Fruit fly (Drosophila melanogaster) whole organism, embryonic: ENCODE results near the gene WASp.

ENCODE experiments used
- Aef1 ChIP-seq: fragments of 200-800 bp; sonication (Bioruptor generic); IDR thresholded peaks from 3 replicates; pipeline ENCODE4 v1.3.6; 2022; ENCODE audit warnings: missing biosample characterization, missing genetic modification characterization
- Blimp-1 ChIP-seq: fragments of 200-800 bp; sonication (Bioruptor generic); optimal IDR thresholded peaks from 3 replicates; lab custom pipeline; 2018; ENCODE audit warnings: missing biosample characterization, missing genetic modification characterization, mild to moderate bottlenecking, moderate library complexity, missing genetic modification reagents
- BtbVII ChIP-seq: fragments of 200-800 bp; sonication (Bioruptor generic); optimal IDR thresholded peaks from 3 replicates; lab custom pipeline; 2017; ENCODE audit warnings: missing biosample characterization, mild to moderate bottlenecking, missing genetic modification characterization
- C15 ChIP-seq: fragments of 200-800 bp; sonication (Bioruptor generic); IDR thresholded peaks from 3 replicates; pipeline ENCODE4 v1.3.6; 2022; ENCODE audit warnings: missing biosample characterization, missing genetic modification characterization
- CG10321 ChIP-seq: fragments of 200-800 bp; sonication (Bioruptor generic); IDR thresholded peaks from 2 replicates; pipeline ENCODE4 v1.3.6; 2022; ENCODE audit warnings: missing biosample characterization, missing genetic modification characterization
- CG10959 ChIP-seq: fragments of 200-800 bp; sonication (Bioruptor generic); IDR thresholded peaks from 2 replicates; pipeline ENCODE4 v1.3.6; 2022; ENCODE audit warnings: missing biosample characterization, missing genetic modification characterization
- CG12104 ChIP-seq: fragments of 200-800 bp; sonication (Bioruptor generic); optimal IDR thresholded peaks from 3 replicates; lab custom pipeline; 2016; ENCODE audit warnings: missing biosample characterization, missing genetic modification characterization
- CG12219 ChIP-seq: fragments of 200-800 bp; sonication (Bioruptor generic); optimal IDR thresholded peaks from 3 replicates; lab custom pipeline; 2018; ENCODE audit warnings: missing biosample characterization, mild to moderate bottlenecking, missing genetic modification characterization
- CG1233 ChIP-seq: fragments of 200-800 bp; sonication (Bioruptor generic); optimal IDR thresholded peaks from 4 replicates; lab custom pipeline; 2018; ENCODE audit warnings: missing biosample characterization, mild to moderate bottlenecking, missing genetic modification characterization
- CG15601 ChIP-seq: fragments of 200-800 bp; sonication (Bioruptor generic); optimal IDR thresholded peaks from 3 replicates; lab custom pipeline; 2019; ENCODE audit warnings: missing biosample characterization, mild to moderate bottlenecking, missing genetic modification characterization, moderate library complexity
- CG17912 ChIP-seq: fragments of 200-800 bp; sonication (Bioruptor generic); optimal IDR thresholded peaks from 2 replicates; lab custom pipeline; 2018; ENCODE audit warnings: missing biosample characterization, mild to moderate bottlenecking, missing genetic modification characterization
- CG2116 ChIP-seq: fragments of 200-800 bp; sonication (Bioruptor generic); optimal IDR thresholded peaks from 3 replicates; lab custom pipeline; 2018; ENCODE audit warnings: missing biosample characterization, mild to moderate bottlenecking, missing genetic modification characterization
- CG31388 ChIP-seq: fragments of 200-800 bp; sonication (Bioruptor generic); optimal IDR thresholded peaks from 2 replicates; lab custom pipeline; 2016; ENCODE audit warnings: missing biosample characterization, missing genetic modification characterization
- CG31441 ChIP-seq: fragments of 200-800 bp; sonication (Bioruptor generic); IDR thresholded peaks from 2 replicates; pipeline ENCODE4 v1.3.6; 2022; ENCODE audit warnings: missing biosample characterization, missing genetic modification characterization
- CG33213 ChIP-seq: fragments of 200-800 bp; sonication (Bioruptor generic); optimal IDR thresholded peaks from 3 replicates; lab custom pipeline; 2016; ENCODE audit warnings: missing biosample characterization, missing genetic modification characterization
- CG3847 ChIP-seq: fragments of 200-800 bp; sonication (Bioruptor generic); IDR thresholded peaks from 2 replicates; pipeline ENCODE4 v1.3.6; 2022; ENCODE audit warnings: missing biosample characterization, missing genetic modification characterization
- CG4820 ChIP-seq: fragments of 200-800 bp; sonication (Bioruptor generic); optimal IDR thresholded peaks from 3 replicates; lab custom pipeline; 2016; ENCODE audit warnings: missing biosample characterization, missing genetic modification characterization
- CG8089 ChIP-seq: fragments of 200-800 bp; sonication (Bioruptor generic); optimal IDR thresholded peaks from 3 replicates; lab custom pipeline; 2016; ENCODE audit warnings: missing biosample characterization, missing genetic modification characterization
- CG8944 ChIP-seq: fragments of 200-800 bp; sonication (Bioruptor generic); optimal IDR thresholded peaks from 3 replicates; lab custom pipeline; 2016; ENCODE audit warnings: missing biosample characterization, missing genetic modification characterization
- CG9215 ChIP-seq: fragments of 200-800 bp; sonication (Bioruptor generic); IDR thresholded peaks from 2 replicates; pipeline ENCODE4 v1.3.6; 2022; ENCODE audit warnings: missing biosample characterization, missing genetic modification characterization
- CG9797 ChIP-seq: fragments of 200-800 bp; sonication (Bioruptor generic); optimal IDR thresholded peaks from 3 replicates; lab custom pipeline; 2018; ENCODE audit warnings: missing biosample characterization, mild to moderate bottlenecking, missing genetic modification characterization
- CG9876 ChIP-seq: fragments of 200-800 bp; sonication (Bioruptor generic); optimal IDR thresholded peaks from 2 replicates; lab custom pipeline; 2016; ENCODE audit warnings: missing biosample characterization, missing genetic modification characterization
- Chrac-16 ChIP-seq: fragments of 200-800 bp; sonication (Bioruptor generic); optimal IDR thresholded peaks from 3 replicates; lab custom pipeline; 2016; ENCODE audit warnings: missing biosample characterization, missing genetic modification characterization
- CkIIα-i1 ChIP-seq: fragments of 200-800 bp; sonication (Bioruptor generic); IDR thresholded peaks from 2 replicates; pipeline ENCODE4 v1.3.6; 2022; ENCODE audit warnings: missing biosample characterization, missing genetic modification characterization
- Dll ChIP-seq: fragments of 200-800 bp; sonication (Bioruptor generic); IDR thresholded peaks from 4 replicates; pipeline ENCODE4 v1.3.6; 2022; ENCODE audit warnings: missing biosample characterization, missing genetic modification characterization; ENCODE audit not compliant: partially characterized antibody
- Doc3 ChIP-seq: fragments of 200-800 bp; sonication (Bioruptor generic); IDR thresholded peaks from 3 replicates; pipeline ENCODE4 v1.3.6; 2022; ENCODE audit warnings: missing biosample characterization, missing genetic modification characterization; ENCODE audit not compliant: partially characterized antibody
- HmgZ ChIP-seq: fragments of 200-800 bp; sonication (Bioruptor generic); optimal IDR thresholded peaks from 2 replicates; lab custom pipeline; 2018; ENCODE audit warnings: missing biosample characterization, mild to moderate bottlenecking, missing genetic modification characterization
- Hr3 ChIP-seq: fragments of 200-800 bp; sonication (Bioruptor generic); optimal IDR thresholded peaks from 3 replicates; lab custom pipeline; 2016; ENCODE audit warnings: missing biosample characterization, missing genetic modification characterization
- Med ChIP-seq: fragments of 200-800 bp; sonication (Bioruptor generic); peaks from one replicate; lab custom pipeline; 2016; ENCODE audit warnings: missing biosample characterization, missing genetic modification characterization, mild to moderate bottlenecking, inconsistent platforms, moderate library complexity
- NC2β ChIP-seq: fragments of 200-800 bp; sonication (Bioruptor generic); optimal IDR thresholded peaks from 2 replicates; lab custom pipeline; 2016; ENCODE audit warnings: missing biosample characterization, missing genetic modification characterization
- Pdp1 ChIP-seq, 2 experiments: fragments of 200-800 bp; sonication (Bioruptor generic); optimal IDR thresholded peaks; 3 replicates each; lab custom pipeline; 2016; ENCODE audit warnings: missing biosample characterization in 2 of 2, missing genetic modification characterization in 2 of 2, mild to moderate bottlenecking in 1 of 2, moderate library complexity in 1 of 2
- Ptx1 ChIP-seq: fragments of 200-800 bp; sonication (Bioruptor generic); IDR thresholded peaks from 2 replicates; pipeline ENCODE4 v1.3.6; 2022; ENCODE audit warnings: missing biosample characterization, missing genetic modification characterization
- Sry-δ ChIP-seq: fragments of 200-800 bp; sonication (Bioruptor generic); optimal IDR thresholded peaks from 2 replicates; lab custom pipeline; 2016; ENCODE audit warnings: missing biosample characterization, missing genetic modification characterization
- Xbp1 ChIP-seq: fragments of 200-800 bp; sonication (Bioruptor generic); optimal IDR thresholded peaks from 3 replicates; lab custom pipeline; 2016; ENCODE audit warnings: missing biosample characterization, mild to moderate bottlenecking, missing genetic modification characterization
- ab ChIP-seq: fragments of 200-800 bp; sonication (Bioruptor generic); optimal IDR thresholded peaks from 2 replicates; lab custom pipeline; 2016; ENCODE audit warnings: missing biosample characterization, missing genetic modification characterization
- chn ChIP-seq: fragments of 200-800 bp; sonication (Bioruptor generic); optimal IDR thresholded peaks from 2 replicates; lab custom pipeline; 2016; ENCODE audit warnings: missing biosample characterization, missing genetic modification characterization
- gem ChIP-seq: fragments of 200-800 bp; sonication (Bioruptor generic); optimal IDR thresholded peaks from 2 replicates; lab custom pipeline; 2019; ENCODE audit warnings: missing biosample characterization, mild to moderate bottlenecking, missing genetic modification characterization, moderate library complexity
- gfzf ChIP-seq: fragments of 200-800 bp; sonication (Bioruptor generic); optimal IDR thresholded peaks from 2 replicates; lab custom pipeline; 2016; ENCODE audit warnings: missing biosample characterization, mild to moderate bottlenecking, missing genetic modification characterization, moderate library complexity
- lmd ChIP-seq: fragments of 200-800 bp; sonication (Bioruptor generic); IDR thresholded peaks from 2 replicates; pipeline ENCODE4 v1.3.6; 2022; ENCODE audit warnings: missing biosample characterization, missing genetic modification characterization
- maf-S ChIP-seq: fragments of 200-800 bp; sonication (Bioruptor generic); optimal IDR thresholded peaks from 2 replicates; lab custom pipeline; 2016; ENCODE audit warnings: missing biosample characterization, missing genetic modification characterization
- nerfin-2 ChIP-seq: fragments of 200-800 bp; sonication (Bioruptor generic); IDR thresholded peaks from 2 replicates; pipeline ENCODE4 v1.3.6; 2022; ENCODE audit warnings: missing biosample characterization, missing genetic modification characterization; ENCODE audit not compliant: partially characterized antibody
- pnt ChIP-seq: fragments of 200-800 bp; sonication (Bioruptor generic); optimal IDR thresholded peaks from 3 replicates; lab custom pipeline; 2016; ENCODE audit warnings: missing biosample characterization, missing genetic modification characterization
- prd ChIP-seq, 3 experiments: fragments of >200 bp in 2 of 3; fragments of 200-800 bp in 1 of 3; sonication (Bioruptor generic) in 1 of 3; optimal IDR thresholded peaks in 2 of 3; IDR thresholded peaks in 1 of 3; 2 replicates in 2 of 3; 3 replicates in 1 of 3; pipeline versions ENCODE4 v1.3.6 to Lab custom; 2017 to 2022; ENCODE audit warnings: missing biosample characterization in 1 of 3, missing genetic modification characterization in 1 of 3
- pzg ChIP-seq: fragments of 200-800 bp; sonication (Bioruptor generic); optimal IDR thresholded peaks from 3 replicates; lab custom pipeline; 2018; ENCODE audit warnings: missing biosample characterization, mild to moderate bottlenecking, missing genetic modification characterization, moderate library complexity
- schlank ChIP-seq: fragments of 200-800 bp; sonication (Bioruptor generic); optimal IDR thresholded peaks from 2 replicates; lab custom pipeline; 2018; ENCODE audit warnings: missing biosample characterization, mild to moderate bottlenecking, missing genetic modification characterization
- seq ChIP-seq: fragments of 200-800 bp; sonication (Bioruptor generic); IDR thresholded peaks from 2 replicates; pipeline ENCODE4 v1.3.6; 2022; ENCODE audit warnings: missing biosample characterization, missing genetic modification characterization
- vfl ChIP-seq: fragments of 200-800 bp; sonication (Bioruptor generic); optimal IDR thresholded peaks from 2 replicates; lab custom pipeline; 2016; ENCODE audit warnings: missing biosample characterization, missing genetic modification characterization
- vvl ChIP-seq: fragments of 200-800 bp; sonication (Bioruptor generic); IDR thresholded peaks from 2 replicates; pipeline ENCODE4 v1.3.6; 2022; ENCODE audit warnings: missing biosample characterization, missing genetic modification characterization

WASp gene

DNA sequence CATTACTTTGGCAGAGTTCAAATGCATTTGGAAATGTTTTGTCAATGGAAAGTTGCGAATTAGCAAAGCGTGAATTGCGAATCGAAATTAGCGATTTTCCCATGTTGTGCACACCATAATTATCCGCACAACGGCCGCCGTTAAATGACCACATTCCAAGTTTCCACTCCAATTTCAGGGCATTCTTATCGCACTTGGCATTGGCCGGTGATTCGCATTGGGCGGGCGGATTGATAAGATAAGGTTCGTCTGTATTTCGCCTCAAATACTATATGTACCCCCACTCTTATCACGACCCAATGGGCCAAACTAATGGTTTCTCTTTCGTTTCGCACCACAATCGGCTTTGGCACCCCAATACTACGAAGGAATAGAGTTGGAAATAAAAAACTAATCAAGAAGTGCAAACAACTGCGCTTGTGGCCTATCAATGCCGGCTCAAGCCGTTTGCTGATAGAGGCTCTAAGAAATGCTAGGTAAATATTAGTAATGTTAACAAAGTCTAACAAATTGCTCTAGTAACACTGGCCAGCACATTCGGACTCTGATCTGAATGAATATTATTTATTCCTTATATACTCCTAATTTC, 2.4 kb downstream of the WASp start (continued):
- TF ChIP-seq prd (optimal IDR thresholded peaks at IDR 0.05; lab: Kevin White, UChicago) (no peak), prd (GFP tag; IDR thresholded peaks at IDR 0.05; lab: Robert Waterston, UW) (no peak), CG9215 (GFP tag; lab: Robert Waterston, UW) (no peak), CG33213 (GFP tag; lab: Kevin White, UChicago) (no peak), vfl (GFP tag; lab: Kevin White, UChicago) (no peak), schlank (tag; lab: Kevin White, UChicago) (no peak), CG12219 (GFP tag; lab: Kevin White, UChicago) (no peak), seq (GFP tag; lab: Robert Waterston, UW) (no peak), CG2116 (GFP tag; lab: Kevin White, UChicago) (no peak), C15 (GFP tag; lab: Robert Waterston, UW) (no peak), Doc3 (GFP tag; lab: Robert Waterston, UW) (0 out of 3 replicates have a peak, but pooled peaks have one; percentile 15), CG9797 (no peak), HmgZ (tag; lab: Kevin White, UChicago) (peak; percentile 32), lmd (GFP tag; lab: Robert Waterston, UW) (no peak), ab (no peak), CG17912 (no peak), CkIIα-i1 (GFP tag; lab: Robert Waterston, UW) (no peak), CG15601 (tag; lab: Kevin White, UChicago) (no peak), chn (GFP tag; lab: Kevin White, UChicago) (no peak), CG3847 (GFP tag; lab: Robert Waterston, UW) (no peak), Chrac-16 (no peak), maf-S (GFP tag; lab: Kevin White, UChicago) (no peak), CG8089 (GFP tag; lab: Kevin White, UChicago) (no peak), Med (peak; percentile 70), CG4820 (GFP tag; lab: Kevin White, UChicago) (no peak), CG10321 (GFP tag; lab: Robert Waterston, UW) (no peak), CG31388 (no peak), Dll (GFP tag; lab: Robert Waterston, UW) (no peak), Xbp1 (GFP tag; lab: Kevin White, UChicago) (no peak), pnt (GFP tag; lab: Kevin White, UChicago) (no peak), CG1233 (GFP tag; lab: Kevin White, UChicago) (no peak), CG31441 (GFP tag; lab: Robert Waterston, UW) (no peak)

DNA sequence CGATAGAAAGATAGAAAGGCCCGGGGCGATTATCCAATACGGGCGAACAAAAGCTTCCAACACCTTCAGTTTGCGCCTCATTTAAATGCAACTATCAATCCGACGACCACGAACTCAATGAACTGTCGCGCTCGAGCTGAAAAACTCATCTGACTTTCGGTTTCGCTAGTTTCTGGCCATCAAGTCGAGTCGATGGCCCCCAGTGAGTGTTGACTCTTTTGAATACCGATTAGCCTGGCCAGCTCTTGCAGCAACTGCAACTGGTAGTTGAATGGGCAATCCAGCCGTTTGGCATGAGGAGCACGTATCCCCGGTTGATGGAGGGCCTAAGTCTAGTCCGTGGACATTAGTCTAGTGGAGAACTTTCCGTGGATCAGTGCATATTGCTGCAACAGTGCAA, 4.6 kb downstream of the WASp start:
- TF ChIP-seq CG10959 (GFP tag; lab: Robert Waterston, UW) = no peak
- TF ChIP-seq Pdp1 (GFP tag; optimal IDR thresholded peaks at IDR 0.05; lab: Kevin White, UChicago) = peak in 1 of 2 experiments; percentile 15
- peak; percentile 69; the same call in 1 of the 2 replicates for TF ChIP-seq vvl (GFP tag; lab: Robert Waterston, UW)
- TF ChIP-seq Blimp-1 (GFP tag; lab: Kevin White, UChicago) = peak; percentile 81

DNA sequence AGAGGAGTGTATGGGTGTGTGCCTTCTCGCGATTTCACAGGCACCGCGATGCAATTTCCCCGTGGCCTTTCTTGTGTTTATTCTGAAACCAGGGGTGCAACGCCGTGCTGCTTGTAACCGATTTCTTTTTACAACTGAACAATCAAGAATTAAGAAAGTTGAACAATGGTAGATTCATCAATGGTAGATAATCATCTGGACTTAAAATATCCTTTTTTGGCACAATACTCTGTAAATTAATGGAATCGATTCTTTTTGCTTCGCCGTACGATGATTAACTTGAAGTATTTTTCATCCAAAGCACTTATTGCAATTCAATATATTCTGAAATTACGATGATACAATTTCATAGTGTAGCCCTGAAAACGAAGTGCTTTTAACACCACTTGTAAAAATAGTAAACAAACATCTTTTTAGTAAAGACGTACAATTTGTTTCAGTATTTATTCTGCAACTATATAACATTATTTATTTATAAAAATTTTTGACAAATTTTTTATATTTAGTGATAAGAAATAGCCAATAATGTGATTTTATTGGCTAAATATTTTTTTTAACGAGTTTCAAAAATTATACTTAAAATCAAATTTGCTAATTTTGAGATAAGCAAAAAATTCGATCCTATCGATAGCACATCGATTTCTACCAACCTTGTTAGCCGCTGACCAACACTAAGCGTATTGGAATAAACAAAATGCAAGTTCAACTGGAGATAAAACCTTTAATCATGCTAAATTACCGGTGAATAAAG, 12.1 kb downstream of the WASp start, which contains the start of the genes CG1523 and CG1647:
CG1523 (minus strand) TSS at position 114 of the 751 bp plus-strand sequence.
CG1647 (plus strand) TSS at position 667 of the 751 bp plus-strand sequence.
- TF ChIP-seq Aef1 (GFP tag; lab: Robert Waterston, UW) (peak; percentile 42; the same call in 2 of the 3 replicates), NC2β (GFP tag; lab: Kevin White, UChicago) (peak; percentile 49), gfzf (GFP tag; lab: Kevin White, UChicago) (peak; percentile 8), Hr3 (GFP tag; lab: Kevin White, UChicago) (peak; percentile 40), nerfin-2 (GFP tag; lab: Robert Waterston, UW) (no peak), Ptx1 (GFP tag; lab: Robert Waterston, UW) (peak; percentile 60), CG8944 (peak; percentile 61), BtbVII (GFP tag; lab: Kevin White, UChicago) (no peak), CG12104 (GFP tag; lab: Kevin White, UChicago) (peak; percentile 48), CG9876 (GFP tag; lab: Kevin White, UChicago) (peak; percentile 26), gem (peak; percentile 82), Sry-δ (GFP tag; lab: Kevin White, UChicago) (peak; percentile 41), pzg (GFP tag; lab: Kevin White, UChicago) (peak; percentile 20)
